Fruit fly (Drosophila melanogaster): ENCODE results near the gene Chc.
A peak's percentile ranks its signal among the peaks of the same experiment; 100 is the strongest.

Chc gene

DNA sequence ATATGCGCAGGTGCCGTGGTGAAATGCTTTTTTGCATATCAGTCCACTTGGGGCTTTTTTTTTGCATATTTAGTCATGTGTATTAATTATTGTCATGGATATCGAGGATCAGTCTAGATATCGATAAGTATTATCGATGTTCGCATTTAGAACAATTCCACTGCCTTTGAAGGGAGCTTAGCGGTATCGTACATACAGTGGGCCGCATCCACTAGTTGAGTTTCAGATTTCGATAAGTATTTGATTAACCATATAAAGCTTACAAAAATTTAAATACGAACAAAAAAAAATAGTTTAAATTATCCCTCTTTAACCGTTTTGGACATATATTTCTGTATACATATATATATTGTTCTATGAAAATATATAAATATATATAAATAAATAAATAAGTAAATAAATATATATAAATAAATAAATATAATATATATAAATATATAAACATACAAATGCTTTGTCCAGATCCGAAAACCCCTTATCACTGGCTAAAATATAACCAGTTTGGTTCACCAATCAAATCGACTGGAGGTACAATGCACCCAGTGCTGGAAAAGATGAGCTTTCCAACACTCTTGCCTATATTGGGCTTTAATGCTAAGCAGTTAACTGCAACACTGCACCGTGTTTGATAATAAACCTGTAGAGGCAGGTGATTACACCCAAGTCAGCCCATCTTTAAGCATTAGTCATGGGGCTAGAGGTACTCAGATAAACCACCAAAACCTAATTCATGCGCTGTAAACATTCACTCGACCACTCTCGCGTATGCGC is 32.2 kb downstream of the Chc start (continued):
- peak; percentile 76 for TF ChIP-seq BEAF-32 (GFP tag; optimal IDR thresholded peaks at IDR 0.05)
- TF ChIP-seq CoRest (tag; optimal IDR thresholded peaks at IDR 0.05), result peak; percentile 40
- peak; percentile 76 for TF ChIP-seq CG16813 (GFP tag; IDR thresholded peaks at IDR 0.05; ENCODE audit: partially characterized antibody)
- TF ChIP-seq CG2129 (GFP tag; IDR thresholded peaks at IDR 0.05; ENCODE audit: partially characterized antibody), result peak; percentile 56
- peak; percentile 10 for TF ChIP-seq CG30403 (GFP tag; optimal IDR thresholded peaks at IDR 0.05)
- no peak for TF ChIP-seq gro (GFP tag; optimal IDR thresholded peaks at IDR 0.05)
- peak; percentile 5 for TF ChIP-seq CG10267 (tag; optimal IDR thresholded peaks at IDR 0.05)
- no peak for TF ChIP-seq jigr1 (GFP tag; IDR thresholded peaks at IDR 0.05)
- peak; percentile 72 for TF ChIP-seq ssp (GFP tag; IDR thresholded peaks at IDR 0.05)
- peak; percentile 23 for TF ChIP-seq lilli (GFP tag; optimal IDR thresholded peaks at IDR 0.05)
- TF ChIP-seq Scr (GFP tag; IDR thresholded peaks at IDR 0.05; ENCODE audit: partially characterized antibody), result peak; percentile 81
- TF ChIP-seq sens (GFP tag), result peak; percentile 5
- TF ChIP-seq CG17912 (GFP tag; optimal IDR thresholded peaks at IDR 0.05), result no peak
- no peak for TF ChIP-seq sc (optimal IDR thresholded peaks at IDR 0.05)
- TF ChIP-seq sc (GFP tag; optimal IDR thresholded peaks at IDR 0.05), result no peak
- TF ChIP-seq CG7357 (GFP tag; IDR thresholded peaks at IDR 0.05), result peak; percentile 76
- no peak for TF ChIP-seq tin (GFP tag; optimal IDR thresholded peaks at IDR 0.05)
- TF ChIP-seq sug (tag; optimal IDR thresholded peaks at IDR 0.05), result peak; percentile 54
- peak; percentile 33 for TF ChIP-seq CG17829 (tag; optimal IDR thresholded peaks at IDR 0.05)
- no peak for TF ChIP-seq CG32767 (GFP tag; IDR thresholded peaks at IDR 0.05)
- TF ChIP-seq sqz (GFP tag; optimal IDR thresholded peaks at IDR 0.05), result no peak
- no peak for TF ChIP-seq lmd (GFP tag; IDR thresholded peaks at IDR 0.05)
- no peak for TF ChIP-seq sisA (GFP tag; IDR thresholded peaks at IDR 0.05)
- TF ChIP-seq D19A (tag; optimal IDR thresholded peaks at IDR 0.05), result peak; percentile 30
- TF ChIP-seq PHDP (tag; optimal IDR thresholded peaks at IDR 0.05), result peak; percentile 7
- no peak for TF ChIP-seq Stat92E (GFP tag; optimal IDR thresholded peaks at IDR 0.05)
- TF ChIP-seq CG15514 (GFP tag; optimal IDR thresholded peaks at IDR 0.05), result peak; percentile 47
- TF ChIP-seq az2 (GFP tag; optimal IDR thresholded peaks at IDR 0.05), result peak; percentile 6
- peak; percentile 88; the same call in 2 of the 3 replicates for TF ChIP-seq Opbp (GFP tag; IDR thresholded peaks at IDR 0.05; ENCODE audit: partially characterized antibody)
- TF ChIP-seq CG8924 (tag; optimal IDR thresholded peaks at IDR 0.05), result peak; percentile 3
- no peak for TF ChIP-seq Trl (optimal IDR thresholded peaks at IDR 0.05)
- TF ChIP-seq Trl (GFP tag; optimal IDR thresholded peaks at IDR 0.05), result no peak
- peak; percentile 42 for TF ChIP-seq pzg (GFP tag; optimal IDR thresholded peaks at IDR 0.05)
- TF ChIP-seq Rfx (GFP tag; IDR thresholded peaks at IDR 0.05), result peak; percentile 56
- TF ChIP-seq CG6813 (GFP tag; optimal IDR thresholded peaks at IDR 0.05), result peak; percentile 24
- peak; percentile 0 for TF ChIP-seq CG13775 (GFP tag; optimal IDR thresholded peaks at IDR 0.05)
- peak; percentile 7 for TF ChIP-seq Fer3 (tag; optimal IDR thresholded peaks at IDR 0.05)
- TF ChIP-seq CG10959 (GFP tag; IDR thresholded peaks at IDR 0.05), result no peak
- 0 out of 2 replicates have a peak, but pooled peaks have one; percentile 3 for TF ChIP-seq ranshi (GFP tag; IDR thresholded peaks at IDR 0.05)
- TF ChIP-seq Sry-δ (GFP tag; optimal IDR thresholded peaks at IDR 0.05), result peak; percentile 76
- peak; percentile 5 for TF ChIP-seq CG10209 (GFP tag; optimal IDR thresholded peaks at IDR 0.05)
- peak; percentile 53; the same call in 1 of the 2 replicates for TF ChIP-seq nerfin-2 (GFP tag; IDR thresholded peaks at IDR 0.05; ENCODE audit: partially characterized antibody)
- peak; percentile 3 for TF ChIP-seq CG5245 (GFP tag; optimal IDR thresholded peaks at IDR 0.05)
- TF ChIP-seq CG30020 (tag; optimal IDR thresholded peaks at IDR 0.05), result peak; percentile 83
- peak; percentile 74 for TF ChIP-seq bbx (GFP tag; IDR thresholded peaks at IDR 0.05; ENCODE audit: partially characterized antibody)
- TF ChIP-seq Nf-YB (GFP tag; optimal IDR thresholded peaks at IDR 0.05), result peak; percentile 75
- TF ChIP-seq CG17568 (GFP tag; optimal IDR thresholded peaks at IDR 0.05), result no peak
- peak; percentile 59 for TF ChIP-seq Med (GFP tag)
- TF ChIP-seq yki (optimal IDR thresholded peaks at IDR 0.05), result no peak

All from whole organism, embryonic.